Worm (Caenorhabditis elegans) whole organism, early embryonic: ENCODE data around the gene srm-5.

Source experiments
- B0310.2 ChIP-seq: sonication (generic microtip); optimal IDR thresholded peaks from 2 replicates; lab custom pipeline; 2016; ENCODE audit warnings: mild to moderate bottlenecking, missing genetic modification characterization, missing compliant biosample characterization
- F13C5.2 ChIP-seq: sonication (generic microtip); optimal IDR thresholded peaks from 2 replicates; lab custom pipeline; 2017; ENCODE audit warnings: mild to moderate bottlenecking, missing genetic modification characterization, inconsistent platforms, missing compliant biosample characterization
- aly-1 ChIP-seq: sonication (generic microtip); optimal IDR thresholded peaks from 2 replicates; lab custom pipeline; 2016; ENCODE audit warnings: missing genetic modification characterization, missing compliant biosample characterization
- ama-1 ChIP-seq: fragments of 150-350 bp; optimal IDR thresholded peaks from 2 replicates; lab custom pipeline; 2014
- ceh-13 ChIP-seq: fragments of 200-800 bp; sonication (Bioruptor generic); optimal IDR thresholded peaks from 2 replicates; lab custom pipeline; 2018; ENCODE audit warnings: mild to moderate bottlenecking, missing genetic modification characterization, missing compliant biosample characterization
- ceh-36 ChIP-seq: sonication (generic microtip); optimal IDR thresholded peaks from 2 replicates; lab custom pipeline; 2016; ENCODE audit warnings: missing genetic modification characterization, inconsistent platforms, missing compliant biosample characterization
- ets-7 ChIP-seq: sonication (generic microtip); optimal IDR thresholded peaks from 2 replicates; lab custom pipeline; 2016; ENCODE audit warnings: missing genotype, missing genetic modification characterization, missing compliant biosample characterization
- flt-1 ChIP-seq: fragments of 200-800 bp; sonication (Bioruptor generic); IDR thresholded peaks from 2 replicates; pipeline ENCODE4 v1.3.6; 2022; ENCODE audit warnings: missing genetic modification characterization, missing compliant biosample characterization
- hmbx-1 ChIP-seq: sonication (generic microtip); optimal IDR thresholded peaks from 2 replicates; lab custom pipeline; 2016; ENCODE audit warnings: mild to moderate bottlenecking, missing genetic modification characterization, missing compliant biosample characterization
- hmg-4 ChIP-seq: fragments of 200-800 bp; sonication (Bioruptor generic); optimal IDR thresholded peaks from 2 replicates; lab custom pipeline; 2018; ENCODE audit warnings: mild to moderate bottlenecking, missing genetic modification characterization, missing compliant biosample characterization
- hnd-1 ChIP-seq: sonication (generic microtip); optimal IDR thresholded peaks from 2 replicates; lab custom pipeline; 2016; ENCODE audit warnings: missing genetic modification characterization, missing compliant biosample characterization
- pes-1 ChIP-seq: fragments of 200-800 bp; sonication (Bioruptor generic); IDR thresholded peaks from 2 replicates; pipeline ENCODE4 v1.3.6; 2022; ENCODE audit warnings: missing genetic modification reagents, missing genetic modification characterization, missing compliant biosample characterization
- scrt-1 ChIP-seq: fragments of 200-800 bp; sonication (Bioruptor generic); IDR thresholded peaks from 2 replicates; pipeline ENCODE4 v1.3.6; 2022; ENCODE audit warnings: missing genetic modification characterization, missing compliant biosample characterization
- sea-1 ChIP-seq: fragments of 200-800 bp; sonication (Bioruptor generic); conservative IDR thresholded peaks from 2 replicates; pipeline ENCODE4 v1.3.6; 2022; ENCODE audit warnings: missing genetic modification characterization, missing compliant biosample characterization
- tbx-11 ChIP-seq: fragments of 200-800 bp; sonication (Bioruptor generic); IDR thresholded peaks from 2 replicates; pipeline ENCODE4 v1.3.6; 2022; ENCODE audit warnings: missing genetic modification characterization, missing compliant biosample characterization
- tbx-37 ChIP-seq: fragments of 200-800 bp; sonication (Bioruptor generic); conservative IDR thresholded peaks from 2 replicates; pipeline ENCODE4 v1.3.6; 2022; ENCODE audit warnings: missing genetic modification reagents, missing genetic modification characterization, missing compliant biosample characterization
- tra-4 ChIP-seq: sonication (generic microtip); optimal IDR thresholded peaks from 2 replicates; lab custom pipeline; 2017; ENCODE audit warnings: missing genetic modification characterization, missing compliant biosample characterization

Gene srm-5

DNA sequence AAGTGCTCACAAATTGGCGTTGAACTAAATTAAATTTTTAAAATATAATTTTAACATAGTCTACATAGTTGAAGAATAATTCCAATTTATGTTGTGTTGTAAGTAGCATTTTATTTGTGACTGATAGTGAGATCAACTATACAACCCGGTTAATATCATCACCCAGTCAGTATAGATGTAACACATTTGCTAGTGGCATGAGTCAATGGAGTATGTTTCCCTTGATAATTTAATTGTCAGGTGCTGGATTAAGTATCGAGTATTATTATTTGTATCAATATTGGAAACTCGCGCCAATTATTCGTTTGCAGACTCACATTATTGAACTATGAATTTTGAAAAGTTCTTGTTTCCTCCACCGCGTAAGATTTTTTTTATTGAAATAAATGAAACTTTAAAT, at the start of gene srm-5:
Gene srm-5, plus strand, starts transcription at position 301 of the 400 bp plus-strand sequence.
- TF ChIP-seq F13C5.2 (tag; lab: Kevin White, UChicago) (no peak), ets-7 (tag; lab: Kevin White, UChicago) (no peak), scrt-1 (GFP tag; lab: Robert Waterston, UW) (no peak), sea-1 (GFP tag; lab: Robert Waterston, UW) (no peak), ceh-13 (no peak), aly-1 (tag; lab: Kevin White, UChicago) (no peak)

DNA sequence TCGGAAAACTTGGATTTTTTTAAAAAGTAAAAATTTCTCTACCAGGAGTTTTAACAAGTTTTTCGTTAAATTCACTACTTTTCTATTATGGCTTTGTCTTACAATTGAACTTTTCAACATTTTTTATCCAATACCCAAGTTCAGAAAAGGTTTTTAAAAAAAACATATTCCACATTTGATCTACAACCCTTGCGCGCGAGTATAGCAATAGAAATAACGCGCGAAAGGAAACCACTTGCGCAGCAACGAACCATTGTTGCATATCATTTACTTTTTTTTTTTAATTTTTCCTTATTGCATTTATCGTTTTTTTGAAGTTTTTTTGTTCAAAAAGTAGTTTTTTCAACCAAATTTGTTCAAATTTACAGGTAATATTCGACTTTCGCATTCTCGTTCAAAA, 49.2 kb upstream of the srm-5 start, which contains the start of gene F40G12.11:
Gene F40G12.11, plus strand, starts transcription at position 369 of the 400 bp plus-strand sequence.
- TF ChIP-seq sea-1 (GFP tag; lab: Robert Waterston, UW) (no peak), flt-1 (GFP tag; lab: Robert Waterston, UW) (no peak), scrt-1 (GFP tag; lab: Robert Waterston, UW) (no peak), tbx-11 (no peak), B0310.2 (no peak), hmbx-1 (no peak), pes-1 (GFP tag; lab: Robert Waterston, UW) (no peak), hmg-4 (no peak), hnd-1 (tag; lab: Kevin White, UChicago) (no peak)

DNA sequence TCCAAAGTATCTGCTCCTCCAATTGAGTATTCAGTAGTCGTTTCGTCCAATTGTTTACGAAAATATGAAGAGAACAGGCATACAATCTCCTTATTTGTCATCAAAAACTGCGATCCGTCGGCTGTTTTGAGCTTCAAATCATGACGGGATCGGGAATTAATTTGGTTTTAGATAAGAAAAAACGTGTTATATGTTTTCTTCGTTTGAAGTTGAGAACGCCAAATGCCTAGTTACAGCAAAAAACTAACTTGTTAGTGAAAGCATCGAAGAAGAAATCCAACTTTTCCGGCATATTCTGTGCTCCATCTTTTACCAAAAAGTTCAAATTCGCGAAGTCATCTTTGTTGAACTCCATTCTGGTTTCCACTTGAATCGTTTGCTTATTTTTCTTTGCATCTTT, 45.6 kb upstream of the srm-5 start, which contains the start of gene F14D7.1:
Gene F14D7.1, minus strand, starts transcription at position 101 of the 400 bp plus-strand sequence.
- no peak for TF ChIP-seq ceh-13
- no peak for TF ChIP-seq F13C5.2 (tag; lab: Kevin White, UChicago)
- TF ChIP-seq aly-1 (tag; lab: Kevin White, UChicago), result no peak
- no peak for TF ChIP-seq hmbx-1
- no peak for TF ChIP-seq tra-4 (tag; lab: Kevin White, UChicago)
- no peak for TF ChIP-seq hmg-4
- no peak for TF ChIP-seq hnd-1 (tag; lab: Kevin White, UChicago)
- no peak for TF ChIP-seq scrt-1 (GFP tag; lab: Robert Waterston, UW)
- no peak for TF ChIP-seq ceh-36 (tag; lab: Kevin White, UChicago)
- TF ChIP-seq tbx-11, result no peak
- TF ChIP-seq pes-1 (GFP tag; lab: Robert Waterston, UW), result no peak
- TF ChIP-seq tbx-37 (GFP tag; lab: Robert Waterston, UW), result no peak
- no peak for TF ChIP-seq flt-1 (GFP tag; lab: Robert Waterston, UW)
- TF ChIP-seq ets-7 (tag; lab: Kevin White, UChicago), result no peak
- no peak for TF ChIP-seq B0310.2
- TF ChIP-seq ama-1 (lab: Kevin White, UChicago), result no peak

- TF ChIP-seq hmg-4, result no peak
- no peak for TF ChIP-seq ama-1 (lab: Kevin White, UChicago)
- TF ChIP-seq flt-1 (GFP tag; lab: Robert Waterston, UW), result no peak
- TF ChIP-seq hmbx-1, result no peak
These were observed 44.4 kb upstream of the srm-5 start, which contains the start of gene F14D7.18 for ce11 chrV:14290636-14291035. Gene F14D7.18 (minus strand): TSS chrV:14290736.

DNA sequence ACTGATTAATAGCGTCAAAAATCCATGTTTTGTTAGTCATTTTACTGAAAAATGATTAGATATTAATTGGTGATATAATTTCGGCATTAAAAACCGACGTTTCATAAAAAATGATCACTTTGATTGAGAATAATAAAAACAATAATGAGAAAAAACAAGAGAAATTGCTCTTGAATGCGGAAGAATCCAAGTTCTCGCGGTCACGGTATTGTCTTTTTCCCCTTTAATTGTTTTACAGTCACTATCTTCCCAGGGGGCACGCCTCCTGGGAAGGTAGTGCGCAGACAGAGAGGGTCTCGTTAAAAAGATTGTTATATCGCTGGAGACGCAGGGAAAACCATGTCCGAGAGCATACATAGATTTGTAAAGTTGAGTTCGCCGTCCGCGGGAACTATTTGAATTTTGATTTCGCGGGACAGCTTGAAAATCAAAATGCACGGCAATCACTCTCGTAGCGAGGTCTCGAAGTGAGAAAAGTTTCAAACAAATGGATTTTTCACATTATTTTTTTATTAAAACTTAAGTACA, 41.3 kb upstream of the srm-5 start, which contains the start of gene F14D7.2:
Gene F14D7.2, minus strand, starts transcription at position 51 of the 528 bp plus-strand sequence.
- TF ChIP-seq hmg-4, result no peak
- TF ChIP-seq pes-1 (GFP tag; lab: Robert Waterston, UW), result no peak
- TF ChIP-seq ets-7 (tag; lab: Kevin White, UChicago), result no peak
- TF ChIP-seq hmbx-1, result no peak
- TF ChIP-seq tbx-11, result no peak
- no peak for TF ChIP-seq tbx-37 (GFP tag; lab: Robert Waterston, UW)
- no peak for TF ChIP-seq F13C5.2 (tag; lab: Kevin White, UChicago)
- TF ChIP-seq B0310.2, result no peak
- no peak for TF ChIP-seq ceh-36 (tag; lab: Kevin White, UChicago)
- no peak for TF ChIP-seq flt-1 (GFP tag; lab: Robert Waterston, UW)
- TF ChIP-seq scrt-1 (GFP tag; lab: Robert Waterston, UW), result no peak

- no peak for TF ChIP-seq tbx-37 (GFP tag; lab: Robert Waterston, UW)
- TF ChIP-seq B0310.2, result no peak
- TF ChIP-seq ceh-36 (tag; lab: Kevin White, UChicago), result no peak
- no peak for TF ChIP-seq ceh-13
- TF ChIP-seq sea-1 (GFP tag; lab: Robert Waterston, UW), result no peak
- no peak for TF ChIP-seq hnd-1 (tag; lab: Kevin White, UChicago)
- TF ChIP-seq pes-1 (GFP tag; lab: Robert Waterston, UW), result no peak
- no peak for TF ChIP-seq hmg-4
- TF ChIP-seq ama-1 (lab: Kevin White, UChicago), result no peak
- TF ChIP-seq flt-1 (GFP tag; lab: Robert Waterston, UW), result no peak
- TF ChIP-seq hmbx-1, result no peak
- no peak for TF ChIP-seq aly-1 (tag; lab: Kevin White, UChicago)
These were observed 40.6 kb upstream of the srm-5 start, which contains the start of gene F14D7.9 for ce11 chrV:14294396-14294795. Gene F14D7.9 (plus strand): TSS chrV:14294696.

DNA sequence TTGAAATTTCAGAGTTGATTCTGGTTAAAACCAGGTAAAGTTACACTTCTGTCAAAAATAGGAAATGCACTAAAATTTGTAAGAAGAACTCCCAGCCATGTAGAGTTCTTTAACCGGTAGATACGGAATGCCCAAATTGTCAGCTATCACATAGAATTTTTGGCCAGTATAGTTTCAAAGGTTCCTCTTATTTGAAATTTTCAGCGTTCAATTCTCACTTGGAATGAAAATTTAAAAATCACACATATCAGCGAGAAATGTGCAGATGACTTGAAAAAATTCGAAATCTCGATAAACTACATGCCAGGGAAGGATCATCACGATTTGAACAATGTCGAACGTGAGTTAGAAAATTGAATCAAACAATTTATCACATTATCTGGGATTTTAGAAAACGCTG, 38.5 kb upstream of the srm-5 start, which contains the start of gene F14D7.3:
Gene F14D7.3, plus strand, starts transcription at position 301 of the 400 bp plus-strand sequence.
- no peak for TF ChIP-seq ama-1 (lab: Kevin White, UChicago)
- no peak for TF ChIP-seq flt-1 (GFP tag; lab: Robert Waterston, UW)

ce11 chrV:14299569-14300064, 35.4 kb upstream of the srm-5 start, which contains the start of the genes spig-3 and F14D7.12:
Gene spig-3 (minus strand): TSS chrV:14299669.
Gene F14D7.12 (plus strand): TSS chrV:14300014.
- TF ChIP-seq sea-1 (GFP tag; lab: Robert Waterston, UW) (no peak), ets-7 (tag; lab: Kevin White, UChicago) (no peak), flt-1 (GFP tag; lab: Robert Waterston, UW) (no peak), B0310.2 (no peak), aly-1 (tag; lab: Kevin White, UChicago) (no peak), tbx-37 (GFP tag; lab: Robert Waterston, UW) (no peak), pes-1 (GFP tag; lab: Robert Waterston, UW) (no peak), hmg-4 (no peak), tra-4 (tag; lab: Kevin White, UChicago) (no peak), ceh-36 (tag; lab: Kevin White, UChicago) (no peak), ama-1 (lab: Kevin White, UChicago) (no peak), F13C5.2 (tag; lab: Kevin White, UChicago) (no peak), ceh-13 (no peak), hnd-1 (tag; lab: Kevin White, UChicago) (no peak), hmbx-1 (no peak), scrt-1 (GFP tag; lab: Robert Waterston, UW) (no peak)
